Worm (Caenorhabditis elegans): Measurements from ENCODE around the gene npr-28.
A peak's percentile ranks its signal among the peaks of the same experiment; 100 is the strongest.

The npr-28 gene

ce11 chrX:8368210-8368609 is 17.3 kb upstream of the npr-28 start (continued):
- TF ChIP-seq ets-5 (GFP tag; IDR thresholded peaks at IDR 0.05) (no peak), unc-30 (tag; optimal IDR thresholded peaks at IDR 0.05) (no peak), mep-1 (tag; optimal IDR thresholded peaks at IDR 0.05) (peak; percentile 78), alr-1 (tag; optimal IDR thresholded peaks at IDR 0.05; ENCODE audit: borderline replicate concordance) (no peak), ceh-82 (tag; optimal IDR thresholded peaks at IDR 0.05) (peak; percentile 46 to 88 (median 62)), fos-1 (tag; optimal IDR thresholded peaks at IDR 0.05) (peak; percentile 15), sptf-1 (tag; optimal IDR thresholded peaks at IDR 0.05) (no peak), lir-3 (tag; optimal IDR thresholded peaks at IDR 0.05; ENCODE audit: poor library complexity) (no peak), ama-1 (optimal IDR thresholded peaks at IDR 0.05) (no peak), hlh-4 (tag; optimal IDR thresholded peaks at IDR 0.05) (no peak), efl-1 (optimal IDR thresholded peaks at IDR 0.05) (peak; percentile 61 to 68), efl-1 (GFP tag; optimal IDR thresholded peaks at IDR 0.05 in 1 of 2) (peak; percentile 58 to 97), fkh-4 (tag; optimal IDR thresholded peaks at IDR 0.05; ENCODE audit: borderline replicate concordance) (no peak), xbp-1 (tag; optimal IDR thresholded peaks at IDR 0.05) (peak; percentile 76), ztf-11 (tag; optimal IDR thresholded peaks at IDR 0.05) (peak in 1 of 2 experiments; percentile 30), C16A3.4 (tag; optimal IDR thresholded peaks at IDR 0.05) (peak; percentile 77), tlp-1 (tag; optimal IDR thresholded peaks at IDR 0.05) (no peak), Y116A8C.19 (tag; optimal IDR thresholded peaks at IDR 0.05; ENCODE audit: borderline replicate concordance) (no peak), ces-1 (GFP tag; optimal IDR thresholded peaks at IDR 0.05) (no peak), unc-130 (tag; optimal IDR thresholded peaks at IDR 0.05) (peak; percentile 33), unc-62 (GFP tag; optimal IDR thresholded peaks at IDR 0.05) (no peak), unc-86 (tag; optimal IDR thresholded peaks at IDR 0.05) (peak; percentile 73), vab-15 (tag; optimal IDR thresholded peaks at IDR 0.05) (no peak), egl-27 (tag; optimal IDR thresholded peaks at IDR 0.05) (no peak), fkh-8 (tag; optimal IDR thresholded peaks at IDR 0.05) (peak; percentile 80), grh-1 (GFP tag; IDR thresholded peaks at IDR 0.05) (no peak), elt-3 (tag; optimal IDR thresholded peaks at IDR 0.05) (peak in 1 of 6 experiments; percentile 34), unc-98 (GFP tag; IDR thresholded peaks at IDR 0.05) (no peak), sup-37 (GFP tag; optimal IDR thresholded peaks at IDR 0.05) (peak; percentile 42), nhr-12 (tag; optimal IDR thresholded peaks at IDR 0.05) (no peak), lin-39 (tag; optimal IDR thresholded peaks at IDR 0.05) (peak; percentile 30), jun-1 (tag; optimal IDR thresholded peaks at IDR 0.05) (peak; percentile 67), nhr-84 (tag; optimal IDR thresholded peaks at IDR 0.05) (no peak), hpl-2 (GFP tag; optimal IDR thresholded peaks at IDR 0.05) (no peak), nhr-28 (tag; optimal IDR thresholded peaks at IDR 0.05) (no peak), irx-1 (tag; optimal IDR thresholded peaks at IDR 0.05) (peak; percentile 71), blmp-1 (tag; optimal IDR thresholded peaks at IDR 0.05) (peak; percentile 75), elt-2 (tag; optimal IDR thresholded peaks at IDR 0.05) (peak; percentile 39), efl-3 (GFP tag; optimal IDR thresholded peaks at IDR 0.05) (no peak), mef-2 (tag; optimal IDR thresholded peaks at IDR 0.05) (no peak), zip-4 (GFP tag; optimal IDR thresholded peaks at IDR 0.05) (peak; percentile 16), sox-4 (tag; optimal IDR thresholded peaks at IDR 0.05) (no peak), dpl-1 (GFP tag; optimal IDR thresholded peaks at IDR 0.05) (peak; percentile 59 to 73 (median 62)), nhr-237 (tag; optimal IDR thresholded peaks at IDR 0.05) (peak; percentile 14), ceh-90 (tag; optimal IDR thresholded peaks at IDR 0.05) (no peak), snpc-4 (tag; optimal IDR thresholded peaks at IDR 0.05) (peak; percentile 55)

Data from whole organism, L1 larva.